Worm (Caenorhabditis elegans): ENCODE measurements around the gene nhr-32.

Gene nhr-32

ce11 chrX:13220609-13221008 lies 31.2 kb upstream of the nhr-32 start:
- peak in 1 of 2 experiments; percentile 91 for TF ChIP-seq daf-16 (GFP tag; optimal IDR thresholded peaks at IDR 0.05)
- no peak for TF ChIP-seq daf-16 (tag; optimal IDR thresholded peaks at IDR 0.05)
- TF ChIP-seq aly-2 (tag; optimal IDR thresholded peaks at IDR 0.05), result no peak
- peak in 1 of 2 experiments; percentile 90 for TF ChIP-seq unc-62 (GFP tag; optimal IDR thresholded peaks at IDR 0.05 in 1 of 2)
- TF ChIP-seq unc-62 (tag; optimal IDR thresholded peaks at IDR 0.05), result no peak
- peak; percentile 67 for TF ChIP-seq nhr-11 (tag; optimal IDR thresholded peaks at IDR 0.05)
- peak; percentile 8 for TF ChIP-seq hlh-30 (tag; optimal IDR thresholded peaks at IDR 0.05; ENCODE audit: insufficient read depth)

ce11 chrX:13221357-13221756 lies 30.4 kb upstream of the nhr-32 start, which contains the start of gene asp-4:
Gene asp-4 (minus strand): TSS chrX:13221462.
- no peak for TF ChIP-seq zfp-3 (GFP tag; conservative IDR thresholded peaks at IDR 0.05)
- no peak for TF ChIP-seq daf-16 (GFP tag; optimal IDR thresholded peaks at IDR 0.05)
- TF ChIP-seq daf-16 (tag; optimal IDR thresholded peaks at IDR 0.05), result peak; percentile 95
- peak; percentile 84 for TF ChIP-seq hlh-11 (tag; optimal IDR thresholded peaks at IDR 0.05)
- no peak for TF ChIP-seq duxl-1 (tag; optimal IDR thresholded peaks at IDR 0.05; ENCODE audit: poor library complexity)
- no peak for TF ChIP-seq lin-13 (GFP tag; optimal IDR thresholded peaks at IDR 0.05)
- peak; percentile 25 for TF ChIP-seq hlh-30 (tag; optimal IDR thresholded peaks at IDR 0.05; ENCODE audit: insufficient read depth)
- TF ChIP-seq nhr-10 (tag; optimal IDR thresholded peaks at IDR 0.05), result no peak
- peak; percentile 74 for TF ChIP-seq dve-1 (tag; optimal IDR thresholded peaks at IDR 0.05; ENCODE audit: insufficient read depth)
- TF ChIP-seq dmd-6 (GFP tag; IDR thresholded peaks at IDR 0.05), result peak; percentile 71
- TF ChIP-seq pqm-1 (tag; optimal IDR thresholded peaks at IDR 0.05), result peak; percentile 15

ce11 chrX:13223437-13223836 lies 28.3 kb upstream of the nhr-32 start, which contains the start of gene skr-20:
Gene skr-20 (minus strand): TSS chrX:13223537.
- TF ChIP-seq pqm-1 (tag; optimal IDR thresholded peaks at IDR 0.05) (no peak), duxl-1 (tag; optimal IDR thresholded peaks at IDR 0.05; ENCODE audit: poor library complexity) (no peak), ztf-7 (tag; optimal IDR thresholded peaks at IDR 0.05) (no peak), nhr-10 (tag; optimal IDR thresholded peaks at IDR 0.05) (no peak), dve-1 (tag; optimal IDR thresholded peaks at IDR 0.05; ENCODE audit: insufficient read depth) (no peak)

- no peak for TF ChIP-seq nhr-42 (GFP tag; IDR thresholded peaks at IDR 0.05)
- TF ChIP-seq hlh-11 (tag; optimal IDR thresholded peaks at IDR 0.05), result no peak
- TF ChIP-seq aha-1 (tag), result peak; percentile 9
Measured at ce11 chrX:13224608-13225007, 27.2 kb upstream of the nhr-32 start, which contains the start of gene skr-19. Gene skr-19 (minus strand): TSS chrX:13224708.

- TF ChIP-seq Y75B8A.6 (GFP tag; IDR thresholded peaks at IDR 0.05), result no peak
- peak; percentile 61 for TF ChIP-seq mes-2 (tag; optimal IDR thresholded peaks at IDR 0.05; ENCODE audit: poor library complexity, severe bottlenecking)
- TF ChIP-seq lsy-2 (tag; optimal IDR thresholded peaks at IDR 0.05), result peak in 1 of 2 experiments; percentile 36
- no peak for TF ChIP-seq aly-2 (tag; optimal IDR thresholded peaks at IDR 0.05)
- TF ChIP-seq nhr-237 (tag; optimal IDR thresholded peaks at IDR 0.05), result no peak
- TF ChIP-seq mxl-3 (GFP tag; optimal IDR thresholded peaks at IDR 0.05), result peak; percentile 34
- TF ChIP-seq saeg-2 (GFP tag; IDR thresholded peaks at IDR 0.05), result no peak
- no peak for TF ChIP-seq lin-13 (GFP tag; optimal IDR thresholded peaks at IDR 0.05)
- no peak for TF ChIP-seq daf-8 (GFP tag; IDR thresholded peaks at IDR 0.05)
- TF ChIP-seq lin-39 (tag; optimal IDR thresholded peaks at IDR 0.05), result no peak
- TF ChIP-seq madf-9 (GFP tag; conservative IDR thresholded peaks at IDR 0.05), result no peak
- TF ChIP-seq hlh-11 (tag; optimal IDR thresholded peaks at IDR 0.05), result peak; percentile 55
- no peak for TF ChIP-seq Y5F2A.4 (GFP tag; optimal IDR thresholded peaks at IDR 0.05)
- no peak for TF ChIP-seq ZK337.2 (GFP tag; IDR thresholded peaks at IDR 0.05)
- no peak for TF ChIP-seq ceh-20 (GFP tag; IDR thresholded peaks at IDR 0.05)
- no peak for TF ChIP-seq ZK546.5 (tag; optimal IDR thresholded peaks at IDR 0.05)
- no peak for TF ChIP-seq ceh-62 (tag; optimal IDR thresholded peaks at IDR 0.05)
- TF ChIP-seq nhr-10 (tag; optimal IDR thresholded peaks at IDR 0.05), result no peak
- no peak for TF ChIP-seq nhr-102 (tag; optimal IDR thresholded peaks at IDR 0.05)
- no peak for TF ChIP-seq spr-1 (tag; optimal IDR thresholded peaks at IDR 0.05)
- TF ChIP-seq D1046.2 (GFP tag; IDR thresholded peaks at IDR 0.05), result no peak
- TF ChIP-seq lin-29 (GFP tag; IDR thresholded peaks at IDR 0.05), result no peak
- TF ChIP-seq hmg-1.1 (GFP tag; IDR thresholded peaks at IDR 0.05), result peak; percentile 17; the same call in 1 of the 2 replicates
- TF ChIP-seq php-3 (GFP tag; IDR thresholded peaks at IDR 0.05), result 0 out of 2 replicates have a peak, but pooled peaks have one; percentile 33
- TF ChIP-seq dve-1 (tag; optimal IDR thresholded peaks at IDR 0.05; ENCODE audit: insufficient read depth), result peak; percentile 32
- no peak for TF ChIP-seq egl-27 (tag; optimal IDR thresholded peaks at IDR 0.05)
- no peak for TF ChIP-seq snpc-1.2 (GFP tag; IDR thresholded peaks at IDR 0.05)
Measured at ce11 chrX:13225111-13225905, 26.5 kb upstream of the nhr-32 start.

Data from whole organism, L4 larva.